Worm (Caenorhabditis elegans) whole organism, midembryonic: ENCODE data around the gene fbxa-71.
A peak's percentile ranks its signal among the peaks of the same experiment; 100 is the strongest.

Experiments
- T22C8.4 ChIP-seq: fragments of 200-800 bp; sonication (Bioruptor generic); IDR thresholded peaks from 2 replicates; pipeline ENCODE4 v1.3.6; 2022; ENCODE audit warnings: missing genetic modification characterization, missing compliant biosample characterization
- cog-1 ChIP-seq: sonication (generic microtip); optimal IDR thresholded peaks from 2 replicates; lab custom pipeline; 2016; ENCODE audit warnings: missing genetic modification characterization, missing compliant biosample characterization
- flt-1 ChIP-seq: fragments of 200-800 bp; sonication (Bioruptor generic); IDR thresholded peaks from 2 replicates; pipeline ENCODE4 v1.3.6; 2022; ENCODE audit warnings: missing genetic modification characterization, missing compliant biosample characterization
- klf-2 ChIP-seq: fragments of 200-800 bp; sonication (Bioruptor generic); conservative IDR thresholded peaks from 2 replicates; pipeline ENCODE4 v1.3.6; 2022; ENCODE audit warnings: missing genetic modification reagents, missing genetic modification characterization, missing compliant biosample characterization
- med-1 ChIP-seq: sonication (generic microtip); optimal IDR thresholded peaks from 2 replicates; lab custom pipeline; 2017; ENCODE audit warnings: missing genetic modification characterization, mild to moderate bottlenecking, missing compliant biosample characterization, antibody characterized with exemption, missing genetic modification reagents; ENCODE audit not compliant: insufficient read depth
- ref-1 ChIP-seq: fragments of 200-800 bp; sonication (Bioruptor generic); conservative IDR thresholded peaks from 2 replicates; pipeline ENCODE4 v1.3.6; 2022; ENCODE audit warnings: missing genetic modification reagents, missing genetic modification characterization, missing compliant biosample characterization
- tab-1 ChIP-seq: fragments of 200-800 bp; sonication (Bioruptor generic); IDR thresholded peaks from 2 replicates; pipeline ENCODE4 v1.3.6; 2022; ENCODE audit warnings: missing genetic modification characterization, missing compliant biosample characterization
- ztf-23 ChIP-seq: fragments of 200-800 bp; sonication (Bioruptor generic); IDR thresholded peaks from 2 replicates; pipeline ENCODE4 v1.3.6; 2022; ENCODE audit warnings: missing genetic modification reagents, missing genetic modification characterization, missing compliant biosample characterization
- ztf-29 ChIP-seq: fragments of 200-800 bp; sonication (Bioruptor generic); IDR thresholded peaks from 2 replicates; pipeline ENCODE4 v1.3.6; 2022; ENCODE audit warnings: missing genetic modification reagents, missing genetic modification characterization, missing compliant biosample characterization

fbxa-71 gene

ce11 chrIII:2281975-2282957 lies 26.6 kb downstream of the fbxa-71 start, which contains the start of gene Y54F10BM.3:
TSS of gene Y54F10BM.3 (plus strand) at chrIII:2282025.
- TF ChIP-seq ref-1 (GFP tag; lab: Robert Waterston, UW) (no peak), T22C8.4 (GFP tag; lab: Robert Waterston, UW) (peak; percentile 98)

- no peak for TF ChIP-seq cog-1 (tag; lab: Kevin White, UChicago)
- TF ChIP-seq T22C8.4 (GFP tag; lab: Robert Waterston, UW), result peak; percentile 97
These were observed 27.8 kb downstream of the fbxa-71 start for ce11 chrIII:2283341-2283847.

DNA sequence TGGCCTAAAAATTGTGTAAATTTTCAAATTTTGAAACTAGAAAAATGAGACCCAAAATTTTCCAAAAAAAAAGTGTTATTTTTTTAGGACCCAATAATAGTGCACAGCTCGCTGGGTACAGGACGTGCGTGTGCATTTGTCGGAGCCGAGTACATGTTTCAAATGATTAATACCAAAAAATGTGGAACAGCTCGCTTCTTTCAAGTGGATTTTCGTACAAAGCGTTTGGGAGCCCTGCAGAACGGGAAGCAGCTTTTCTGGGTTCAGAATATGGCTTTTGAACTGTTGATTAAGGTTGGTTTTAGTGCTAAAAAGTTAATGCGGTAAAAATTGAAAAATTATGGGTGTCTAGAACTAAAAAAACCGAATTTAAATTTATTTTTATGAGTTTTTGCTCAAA lies 32.6 kb downstream of the fbxa-71 start:
- TF ChIP-seq med-1 (GFP tag; lab: Kevin White, UChicago) (no peak), klf-2 (no peak), flt-1 (GFP tag; lab: Robert Waterston, UW) (no peak), T22C8.4 (GFP tag; lab: Robert Waterston, UW) (no peak), cog-1 (tag; lab: Kevin White, UChicago) (no peak), ztf-23 (no peak), tab-1 (no peak), ztf-29 (no peak), ref-1 (GFP tag; lab: Robert Waterston, UW) (no peak)

DNA sequence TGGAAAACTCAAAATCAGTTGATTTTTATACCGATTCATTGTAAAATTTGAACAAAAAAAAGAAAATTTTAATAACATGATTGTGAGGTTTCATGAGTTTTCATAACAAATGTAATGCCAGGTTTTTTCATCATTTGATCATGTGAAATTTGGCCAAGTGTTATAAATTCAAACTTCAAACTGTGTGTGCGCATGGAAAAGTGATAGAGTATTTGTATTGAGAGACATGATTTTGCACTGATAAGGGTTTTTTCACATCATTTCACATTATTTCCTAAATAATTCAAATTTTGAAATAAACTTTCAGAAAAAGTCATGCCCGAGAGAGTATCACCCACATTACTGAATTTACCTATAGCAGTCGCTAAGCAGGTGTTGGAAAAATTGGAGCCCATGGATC lies 35.5 kb downstream of the fbxa-71 start, which contains the start of gene fbxa-219:
Gene fbxa-219 (plus strand): TSS at position 277 of the 400 bp plus-strand sequence.
- no peak for TF ChIP-seq flt-1 (GFP tag; lab: Robert Waterston, UW)
- no peak for TF ChIP-seq ztf-23
- TF ChIP-seq cog-1 (tag; lab: Kevin White, UChicago), result no peak
- TF ChIP-seq ref-1 (GFP tag; lab: Robert Waterston, UW), result no peak
- TF ChIP-seq T22C8.4 (GFP tag; lab: Robert Waterston, UW), result no peak
- TF ChIP-seq med-1 (GFP tag; lab: Kevin White, UChicago), result no peak
- no peak for TF ChIP-seq klf-2
- no peak for TF ChIP-seq tab-1
- TF ChIP-seq ztf-29, result no peak

DNA sequence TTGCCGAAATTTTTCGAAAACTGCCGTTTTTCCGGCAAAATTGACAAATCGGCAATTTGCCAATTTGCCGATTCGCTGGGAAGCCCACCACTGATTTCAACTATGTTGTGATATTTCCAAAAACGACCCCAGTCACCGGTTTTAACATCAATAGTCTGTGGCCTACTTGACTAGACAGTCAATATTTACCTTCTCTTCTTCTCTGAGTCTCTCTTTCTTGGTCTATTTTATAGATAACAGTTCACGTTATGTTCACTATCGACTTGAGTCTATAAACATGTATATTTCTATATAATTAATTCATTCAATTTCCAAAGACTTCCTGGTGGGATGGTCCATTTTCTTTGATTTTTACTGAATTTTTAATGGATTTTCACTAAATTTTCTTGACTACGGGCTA lies 39.1 kb downstream of the fbxa-71 start:
- TF ChIP-seq klf-2, result no peak
- no peak for TF ChIP-seq ref-1 (GFP tag; lab: Robert Waterston, UW)
- TF ChIP-seq tab-1, result no peak
- no peak for TF ChIP-seq cog-1 (tag; lab: Kevin White, UChicago)
- no peak for TF ChIP-seq T22C8.4 (GFP tag; lab: Robert Waterston, UW)

DNA sequence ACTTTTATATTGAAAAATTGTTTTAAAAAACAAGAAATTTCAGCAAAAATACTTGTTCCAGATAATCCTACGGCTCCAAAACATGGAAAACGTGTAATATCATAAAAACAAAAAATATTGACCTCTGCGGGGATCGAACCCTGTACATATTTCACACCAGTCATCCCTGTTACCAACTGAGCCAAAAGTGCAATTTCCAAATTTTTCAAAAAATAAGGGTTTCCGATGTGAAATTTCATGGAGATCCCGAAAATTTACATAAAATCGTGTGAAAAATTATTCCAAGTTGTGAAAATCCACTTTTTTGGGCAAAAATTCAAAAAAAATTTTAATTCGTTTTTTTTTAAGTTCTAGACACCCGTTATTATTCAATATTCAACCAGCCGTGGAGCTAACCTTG lies 48.5 kb downstream of the fbxa-71 start:
- TF ChIP-seq flt-1 (GFP tag; lab: Robert Waterston, UW), result no peak
- no peak for TF ChIP-seq ztf-29
- TF ChIP-seq T22C8.4 (GFP tag; lab: Robert Waterston, UW), result no peak
- no peak for TF ChIP-seq tab-1
- no peak for TF ChIP-seq klf-2
- TF ChIP-seq ztf-23, result no peak
- TF ChIP-seq ref-1 (GFP tag; lab: Robert Waterston, UW), result no peak
- TF ChIP-seq cog-1 (tag; lab: Kevin White, UChicago), result no peak
- TF ChIP-seq med-1 (GFP tag; lab: Kevin White, UChicago), result no peak

DNA sequence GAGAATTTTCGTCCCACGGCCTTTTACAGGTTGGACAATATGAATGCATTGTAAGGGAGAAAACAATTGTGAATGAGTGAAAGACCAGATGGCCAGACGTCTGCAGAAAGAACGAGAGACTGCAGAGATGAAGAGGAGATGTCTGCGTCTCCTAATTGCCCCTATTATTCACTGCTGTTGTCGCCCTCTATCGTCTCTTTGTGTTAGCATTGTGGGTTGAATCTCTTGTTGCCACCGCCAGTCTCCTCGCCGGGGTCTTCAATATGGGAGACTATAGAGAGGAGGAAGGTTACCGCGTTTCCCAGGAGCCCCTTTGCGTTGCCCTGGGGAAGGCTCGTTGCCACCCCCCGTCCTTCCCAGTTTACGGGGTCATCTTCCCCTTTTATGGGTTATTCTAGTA lies 49.2 kb downstream of the fbxa-71 start, which contains the start of gene Y54F10BM.9:
Gene Y54F10BM.9 (minus strand): TSS at position 61 of the 400 bp plus-strand sequence.
- TF ChIP-seq cog-1 (tag; lab: Kevin White, UChicago) (peak; percentile 5), ztf-29 (no peak), flt-1 (GFP tag; lab: Robert Waterston, UW) (no peak), tab-1 (no peak), med-1 (GFP tag; lab: Kevin White, UChicago) (no peak), T22C8.4 (GFP tag; lab: Robert Waterston, UW) (no peak), ref-1 (GFP tag; lab: Robert Waterston, UW) (0 out of 2 replicates have a peak, but pooled peaks have one; percentile 13), ztf-23 (no peak)
